Worm (Caenorhabditis elegans): ENCODE measurements around the gene Y116A8A.4.

ce11 chrIV:16867223-16867622 is 44.6 kb downstream of the Y116A8A.4 start, which contains the start of gene T06A10.107:
- no peak for TF ChIP-seq nhr-77 (tag; optimal IDR thresholded peaks at IDR 0.05)
- TF ChIP-seq mdl-1 (tag; optimal IDR thresholded peaks at IDR 0.05) = no peak
- TF ChIP-seq elt-1 (tag; optimal IDR thresholded peaks at IDR 0.05) = no peak
- TF ChIP-seq nhr-76 (tag; optimal IDR thresholded peaks at IDR 0.05) = no peak
- no peak for TF ChIP-seq ceh-82 (tag; optimal IDR thresholded peaks at IDR 0.05)
- no peak for TF ChIP-seq lin-39 (tag; optimal IDR thresholded peaks at IDR 0.05)
- no peak for TF ChIP-seq jun-1 (tag; optimal IDR thresholded peaks at IDR 0.05)
- TF ChIP-seq eor-1 (tag; optimal IDR thresholded peaks at IDR 0.05) = no peak
- no peak for TF ChIP-seq snpc-4 (tag; optimal IDR thresholded peaks at IDR 0.05)
- TF ChIP-seq unc-62 (GFP tag; optimal IDR thresholded peaks at IDR 0.05) = no peak
- TF ChIP-seq pqm-1 (tag; optimal IDR thresholded peaks at IDR 0.05) = no peak
- TF ChIP-seq nfya-1 (tag; optimal IDR thresholded peaks at IDR 0.05; ENCODE audit: insufficient read depth) = no peak
- no peak for TF ChIP-seq aly-2 (tag; optimal IDR thresholded peaks at IDR 0.05)

Measured in whole organism, L3 larva.